Fruit fly (Drosophila melanogaster) whole organism: ENCODE results near the gene Octbeta2R.

Source experiments
- CG8478 ChIP-seq: fragments of >200 bp; optimal IDR thresholded peaks from 2 replicates; lab custom pipeline; 2018; ENCODE audit warnings: inconsistent platforms
- Dll ChIP-seq: fragments of >200 bp; optimal IDR thresholded peaks from 2 replicates; lab custom pipeline; 2017
- EcR ChIP-seq, 2 experiments: fragments of >200 bp; optimal IDR thresholded peaks; 2 replicates each; lab custom pipeline; 2017; ENCODE audit warnings: missing biosample characterization in 2 of 2, missing genetic modification characterization in 2 of 2, missing genetic modification reagents in 2 of 2
- pan ChIP-seq: fragments of >200 bp; optimal IDR thresholded peaks from 2 replicates; lab custom pipeline; 2017
- psq ChIP-seq: fragments of >200 bp; optimal IDR thresholded peaks from 2 replicates; lab custom pipeline; 2017
- usp ChIP-seq: fragments of >200 bp; optimal IDR thresholded peaks from 2 replicates; lab custom pipeline; 2017; ENCODE audit warnings: missing biosample characterization, missing genetic modification characterization, mixed read lengths

Gene Octbeta2R

DNA sequence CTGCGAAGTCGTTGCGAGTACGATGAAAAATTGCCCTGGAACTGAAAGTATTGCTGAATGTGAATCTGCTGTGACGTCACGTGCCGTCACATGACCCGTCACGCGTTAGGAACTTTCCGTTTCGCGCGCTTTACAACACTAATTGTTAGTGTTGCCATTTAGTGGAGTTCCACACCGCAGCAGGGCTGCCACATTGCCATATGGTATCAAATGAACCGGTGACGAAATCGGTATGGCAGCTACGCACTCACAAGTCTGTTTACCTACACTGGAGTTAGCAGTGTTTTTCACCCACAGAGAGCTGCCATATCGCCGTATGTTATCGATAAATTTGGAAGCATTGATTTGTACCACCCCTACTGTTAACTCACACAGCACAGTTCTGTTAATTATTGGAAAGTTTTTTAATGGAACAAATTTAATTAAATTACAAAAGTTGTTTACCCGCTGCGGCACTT lies 32.2 kb upstream of the Octbeta2R start, which contains the start of the genes Vha55 and Snx3:
TSS of gene Vha55 (minus strand) at position 139 of the 458 bp plus-strand sequence.
TSS of gene Snx3 (plus strand) at position 341 of the 458 bp plus-strand sequence.
- no peak for TF ChIP-seq CG8478 (lab: Kevin White, UChicago)
- no peak for TF ChIP-seq pan (lab: Kevin White, UChicago)
- no peak for TF ChIP-seq EcR (GFP tag; optimal IDR thresholded peaks at IDR 0.05; lab: Kevin White, UChicago)
- no peak for TF ChIP-seq Dll
- no peak for TF ChIP-seq psq (lab: Kevin White, UChicago)
- TF ChIP-seq usp (GFP tag; lab: Kevin White, UChicago): no peak

DNA sequence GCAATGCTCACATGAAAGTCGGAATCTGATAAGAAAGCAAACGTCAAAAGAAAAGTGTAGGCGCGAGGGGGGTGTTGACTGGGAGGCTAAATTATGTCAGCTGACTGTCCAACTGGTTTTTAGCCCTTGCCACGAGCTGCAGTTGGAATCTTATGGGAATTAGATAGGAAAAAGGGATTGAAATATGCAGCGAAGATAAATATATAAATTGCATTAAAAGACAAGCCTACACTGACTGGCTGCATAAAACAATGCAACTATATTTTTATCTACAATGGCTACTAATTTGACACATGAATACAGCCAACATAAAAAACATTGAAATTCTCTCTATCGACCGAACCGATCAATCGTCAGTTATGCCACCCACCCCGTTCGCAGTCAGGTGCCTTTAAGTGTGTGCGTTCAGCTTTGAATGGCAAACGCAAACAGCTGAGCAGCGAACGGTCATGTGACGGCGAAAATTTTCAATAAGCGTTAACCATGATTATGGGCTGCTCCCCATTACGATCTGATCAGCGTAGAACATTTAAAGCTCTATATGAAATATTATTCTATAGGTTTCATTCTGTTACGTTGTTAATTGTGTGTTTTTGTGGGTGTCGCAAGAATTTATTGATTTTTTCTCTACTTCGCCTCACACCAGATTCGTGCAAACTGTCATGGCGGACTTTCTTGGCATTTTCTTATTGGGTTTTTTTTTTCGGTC lies 31.3 kb upstream of the Octbeta2R start:
- no peak for TF ChIP-seq usp (GFP tag; lab: Kevin White, UChicago)
- no peak for TF ChIP-seq EcR (GFP tag; optimal IDR thresholded peaks at IDR 0.05; lab: Kevin White, UChicago)
- TF ChIP-seq CG8478 (lab: Kevin White, UChicago): no peak
- no peak for TF ChIP-seq psq (lab: Kevin White, UChicago)
- no peak for TF ChIP-seq pan (lab: Kevin White, UChicago)
- no peak for TF ChIP-seq Dll

- TF ChIP-seq psq (lab: Kevin White, UChicago) (no peak), Dll (no peak), usp (GFP tag; lab: Kevin White, UChicago) (no peak), pan (lab: Kevin White, UChicago) (no peak), EcR (GFP tag; optimal IDR thresholded peaks at IDR 0.05; lab: Kevin White, UChicago) (no peak), CG8478 (lab: Kevin White, UChicago) (no peak)
Observed at dm6 chr3R:12624913-12625312, 29.4 kb upstream of the Octbeta2R start.

- TF ChIP-seq usp (GFP tag; lab: Kevin White, UChicago): no peak
- TF ChIP-seq EcR (GFP tag; optimal IDR thresholded peaks at IDR 0.05; lab: Kevin White, UChicago): no peak
- TF ChIP-seq CG8478 (lab: Kevin White, UChicago): no peak
- TF ChIP-seq Dll: no peak
- no peak for TF ChIP-seq psq (lab: Kevin White, UChicago)
- no peak for TF ChIP-seq pan (lab: Kevin White, UChicago)
Observed at dm6 chr3R:12622778-12623177, 27.3 kb upstream of the Octbeta2R start.

DNA sequence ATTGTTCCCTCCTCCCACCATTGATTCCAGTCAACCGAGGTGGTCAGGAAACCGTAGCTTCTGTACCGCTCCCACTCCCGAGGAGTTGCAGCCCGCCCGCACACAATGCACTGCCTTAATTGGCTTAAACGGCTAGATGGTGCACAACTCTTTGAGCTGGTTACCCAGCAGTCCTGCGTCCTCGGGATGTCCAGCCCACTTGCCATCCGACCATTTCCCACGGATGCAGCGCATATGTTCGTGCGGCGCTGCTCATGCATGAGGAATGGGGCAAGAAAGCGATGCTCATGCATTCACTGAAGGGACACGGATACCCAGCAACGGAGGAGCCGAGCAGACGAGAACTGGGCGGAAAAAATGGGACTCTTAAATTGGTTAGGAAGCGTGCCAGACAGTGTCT lies 20.0 kb upstream of the Octbeta2R start:
- TF ChIP-seq pan (lab: Kevin White, UChicago) (no peak), psq (lab: Kevin White, UChicago) (no peak), usp (GFP tag; lab: Kevin White, UChicago) (no peak), EcR (GFP tag; optimal IDR thresholded peaks at IDR 0.05; lab: Kevin White, UChicago) (no peak), CG8478 (lab: Kevin White, UChicago) (no peak), Dll (no peak)

DNA sequence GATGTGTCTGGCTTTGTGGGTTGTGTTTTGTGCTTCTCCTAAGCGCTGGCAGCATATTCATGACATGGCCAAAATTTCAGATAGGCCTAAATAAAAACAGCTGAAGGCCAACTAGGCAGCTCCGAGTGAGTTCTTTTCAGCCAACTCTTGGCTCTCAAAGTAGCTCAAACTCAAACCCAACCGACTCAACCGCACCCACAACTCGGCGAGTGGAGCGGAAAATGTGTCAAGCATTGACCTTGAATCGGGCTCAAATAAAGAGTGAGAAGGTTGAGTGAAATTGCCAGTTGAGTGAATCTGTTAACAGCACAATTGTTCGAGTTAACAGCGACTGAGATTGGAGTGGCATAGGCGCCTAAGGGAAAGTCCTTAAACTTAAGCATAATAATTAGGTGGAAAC lies 16.4 kb upstream of the Octbeta2R start:
- TF ChIP-seq Dll: no peak
- TF ChIP-seq EcR (GFP tag; optimal IDR thresholded peaks at IDR 0.05; lab: Kevin White, UChicago): no peak
- TF ChIP-seq psq (lab: Kevin White, UChicago): no peak
- no peak for TF ChIP-seq usp (GFP tag; lab: Kevin White, UChicago)
- TF ChIP-seq CG8478 (lab: Kevin White, UChicago): no peak
- no peak for TF ChIP-seq pan (lab: Kevin White, UChicago)

dm6 chr3R:12595890-12596215 lies 328 bp upstream of the Octbeta2R start:
- TF ChIP-seq Dll (no peak), CG8478 (lab: Kevin White, UChicago) (no peak), pan (lab: Kevin White, UChicago) (no peak), usp (GFP tag; lab: Kevin White, UChicago) (no peak), psq (lab: Kevin White, UChicago) (no peak), EcR (GFP tag; optimal IDR thresholded peaks at IDR 0.05; lab: Kevin White, UChicago) (no peak)

- TF ChIP-seq pan (lab: Kevin White, UChicago) (no peak), CG8478 (lab: Kevin White, UChicago) (no peak), Dll (no peak), usp (GFP tag; lab: Kevin White, UChicago) (no peak), psq (lab: Kevin White, UChicago) (no peak), EcR (GFP tag; optimal IDR thresholded peaks at IDR 0.05; lab: Kevin White, UChicago) (no peak)
Observed at dm6 chr3R:12591672-12592071, 3.9 kb downstream of the Octbeta2R start.

dm6 chr3R:12568765-12569164 lies 26.8 kb downstream of the Octbeta2R start:
- TF ChIP-seq CG8478 (lab: Kevin White, UChicago) (no peak), pan (lab: Kevin White, UChicago) (no peak), usp (GFP tag; lab: Kevin White, UChicago) (no peak), EcR (GFP tag; optimal IDR thresholded peaks at IDR 0.05; lab: Kevin White, UChicago) (no peak), Dll (no peak), psq (lab: Kevin White, UChicago) (no peak)

DNA sequence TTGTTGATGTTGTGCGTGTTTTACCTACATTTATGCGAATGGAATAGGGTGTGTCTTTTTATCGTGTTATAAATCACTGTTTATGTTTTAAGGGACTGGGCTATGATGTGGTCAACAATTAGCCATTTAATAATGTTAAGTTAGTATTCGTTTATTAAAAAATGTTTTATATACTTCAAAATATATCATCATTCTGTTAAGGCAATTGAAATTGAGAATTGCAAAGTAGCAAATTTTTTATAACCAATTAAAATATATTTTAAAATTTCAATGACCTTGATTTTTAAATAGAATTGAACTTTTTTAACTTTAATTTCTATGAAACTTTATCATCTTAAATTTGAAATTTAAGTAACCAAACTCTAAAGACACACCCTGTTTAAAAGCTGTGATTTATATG lies 33.5 kb downstream of the Octbeta2R start:
- no peak for TF ChIP-seq CG8478 (lab: Kevin White, UChicago)
- TF ChIP-seq usp (GFP tag; lab: Kevin White, UChicago): no peak
- no peak for TF ChIP-seq Dll
- TF ChIP-seq EcR (GFP tag; optimal IDR thresholded peaks at IDR 0.05; lab: Kevin White, UChicago): no peak
- TF ChIP-seq pan (lab: Kevin White, UChicago): no peak
- no peak for TF ChIP-seq psq (lab: Kevin White, UChicago)

dm6 chr3R:12561149-12561548 lies 34.4 kb downstream of the Octbeta2R start:
- TF ChIP-seq psq (lab: Kevin White, UChicago): no peak
- TF ChIP-seq EcR (GFP tag; optimal IDR thresholded peaks at IDR 0.05; lab: Kevin White, UChicago): no peak
- TF ChIP-seq CG8478 (lab: Kevin White, UChicago): no peak
- no peak for TF ChIP-seq usp (GFP tag; lab: Kevin White, UChicago)
- no peak for TF ChIP-seq pan (lab: Kevin White, UChicago)
- no peak for TF ChIP-seq Dll

DNA sequence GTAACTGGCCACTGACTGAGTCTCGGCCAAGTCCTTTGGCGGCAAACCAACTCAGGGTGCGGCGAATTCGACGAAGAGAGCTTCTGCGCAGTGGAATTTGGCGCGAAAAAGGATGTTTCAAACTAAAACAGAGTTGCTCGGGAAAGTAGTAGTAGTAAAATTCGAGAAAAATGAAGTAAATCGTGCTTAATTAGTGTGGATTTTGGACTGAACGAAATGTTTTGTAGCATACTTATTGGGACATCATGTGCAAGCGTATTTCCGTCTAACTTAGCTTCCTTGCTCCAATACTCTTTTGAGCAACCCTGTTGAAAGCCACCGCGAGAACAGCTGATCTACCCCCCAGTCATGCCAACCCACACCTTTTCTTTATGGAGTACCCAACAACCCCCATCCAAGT lies 47.3 kb downstream of the Octbeta2R start, which contains the start of gene Octbeta3R:
TSS of gene Octbeta3R (minus strand) at position 1 of the 400 bp plus-strand sequence.
- TF ChIP-seq CG8478 (lab: Kevin White, UChicago) (no peak), pan (lab: Kevin White, UChicago) (no peak), EcR (GFP tag; optimal IDR thresholded peaks at IDR 0.05; lab: Kevin White, UChicago) (no peak), usp (GFP tag; lab: Kevin White, UChicago) (no peak), psq (lab: Kevin White, UChicago) (no peak), Dll (no peak)
